Worm (Caenorhabditis elegans): Measurements from ENCODE around the gene Y75B8A.13.

Y75B8A.13 gene

DNA sequence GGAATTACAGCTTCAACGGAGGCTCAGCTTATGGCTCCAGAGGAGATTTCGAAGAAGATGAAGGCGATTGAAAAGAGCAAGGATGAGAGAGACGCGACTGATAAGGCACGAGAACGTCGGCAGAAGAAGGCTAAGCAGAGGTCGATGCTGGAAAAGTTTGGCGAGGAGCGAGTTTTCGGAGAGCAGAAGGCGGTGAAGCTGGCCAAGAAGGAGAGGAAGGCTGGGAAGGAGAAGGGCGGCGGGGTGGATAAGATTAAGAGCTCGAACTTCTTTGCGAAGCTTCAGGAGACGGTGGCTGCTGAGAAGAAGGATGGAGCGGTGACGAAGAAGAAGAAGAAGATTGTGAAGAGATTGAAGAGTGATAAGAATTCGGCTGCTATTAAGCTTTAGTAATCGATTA, 56.3 kb downstream of the Y75B8A.13 start:
- TF ChIP-seq npax-4 (tag; optimal IDR thresholded peaks at IDR 0.05) (no peak), Y22D7AL.16 (tag; optimal IDR thresholded peaks at IDR 0.05) (no peak), unc-3 (GFP tag; conservative IDR thresholded peaks at IDR 0.05) (no peak), unc-3 (tag; optimal IDR thresholded peaks at IDR 0.05) (no peak), nhr-11 (tag; optimal IDR thresholded peaks at IDR 0.05) (no peak), ets-4 (tag; optimal IDR thresholded peaks at IDR 0.05) (no peak), mec-3 (tag; optimal IDR thresholded peaks at IDR 0.05; ENCODE audit: borderline replicate concordance) (no peak), dve-1 (tag; optimal IDR thresholded peaks at IDR 0.05) (no peak), fax-1 (tag; optimal IDR thresholded peaks at IDR 0.05) (no peak), ceh-14 (tag; optimal IDR thresholded peaks at IDR 0.05) (no peak), unc-42 (tag; optimal IDR thresholded peaks at IDR 0.05) (no peak)

ce11 chrIII:12157576-12157975, 57.9 kb downstream of the Y75B8A.13 start:
- TF ChIP-seq nfya-1 (tag; optimal IDR thresholded peaks at IDR 0.05) (peak; percentile 80), ceh-34 (tag; optimal IDR thresholded peaks at IDR 0.05) (no peak), lim-6 (tag; optimal IDR thresholded peaks at IDR 0.05) (no peak)

- TF ChIP-seq nfya-1 (tag; optimal IDR thresholded peaks at IDR 0.05) (peak; percentile 88), ceh-48 (tag; optimal IDR thresholded peaks at IDR 0.05) (no peak)
These were observed 58.9 kb downstream of the Y75B8A.13 start for ce11 chrIII:12156582-12156981.

- TF ChIP-seq nfya-1 (tag; optimal IDR thresholded peaks at IDR 0.05) (peak; percentile 97), nhr-11 (tag; optimal IDR thresholded peaks at IDR 0.05) (no peak)
These were observed 59.7 kb downstream of the Y75B8A.13 start for ce11 chrIII:12155759-12156158.
